Worm (Caenorhabditis elegans) whole organism, L2 larva: ENCODE measurements around the gene cho-1.

Experiments
- F13H6.1 ChIP-seq: sonication (generic microtip); optimal IDR thresholded peaks from 2 replicates; lab custom pipeline; 2016; ENCODE audit warnings: missing genetic modification characterization, missing compliant biosample characterization
- alr-1 ChIP-seq: fragments of 150-350 bp; optimal IDR thresholded peaks from 2 replicates; lab custom pipeline; 2014; ENCODE audit warnings: missing biosample characterization, missing genetic modification characterization
- ceh-82 ChIP-seq: fragments of 150-350 bp; optimal IDR thresholded peaks from 2 replicates; lab custom pipeline; 2014; ENCODE audit warnings: missing biosample characterization, missing genetic modification characterization
- dmd-4 ChIP-seq: sonication (generic microtip); optimal IDR thresholded peaks from 2 replicates; lab custom pipeline; 2017; ENCODE audit warnings: missing biosample characterization, missing genetic modification characterization
- elt-1 ChIP-seq: fragments of 150-350 bp; optimal IDR thresholded peaks from 2 replicates; lab custom pipeline; 2014; ENCODE audit warnings: missing biosample characterization, missing genetic modification characterization
- elt-3 ChIP-seq: sonication (generic microtip); optimal IDR thresholded peaks from 2 replicates; lab custom pipeline; 2017; ENCODE audit warnings: missing biosample characterization, missing genetic modification characterization
- fos-1 ChIP-seq: fragments of 150-350 bp; optimal IDR thresholded peaks from 2 replicates; lab custom pipeline; 2014; ENCODE audit warnings: missing biosample characterization, missing genetic modification characterization
- nhr-12 ChIP-seq: fragments of 150-350 bp; optimal IDR thresholded peaks from 2 replicates; lab custom pipeline; 2014; ENCODE audit warnings: missing biosample characterization, missing genetic modification characterization
- nhr-23 ChIP-seq: fragments of 150-350 bp; optimal IDR thresholded peaks from 2 replicates; lab custom pipeline; 2014; ENCODE audit warnings: missing biosample characterization, missing genetic modification reagents, missing genetic modification characterization
- sem-4 ChIP-seq: fragments of 150-350 bp; optimal IDR thresholded peaks from 2 replicates; lab custom pipeline; 2014; ENCODE audit warnings: missing biosample characterization, missing genetic modification reagents, missing genetic modification characterization
- sma-9 ChIP-seq, 2 experiments: fragments of 150-350 bp in 1 of 2; sonication (generic microtip) in 1 of 2; optimal IDR thresholded peaks; 2 replicates each; lab custom pipeline; 2014 to 2016; ENCODE audit warnings: missing genetic modification characterization in 2 of 2, mild to moderate bottlenecking in 1 of 2, missing biosample characterization in 1 of 2, missing compliant biosample characterization in 1 of 2, missing genetic modification reagents in 1 of 2, moderate library complexity in 1 of 2
- unc-62 ChIP-seq: fragments of 150-350 bp; optimal IDR thresholded peaks from 2 replicates; lab custom pipeline; 2014; ENCODE audit warnings: missing biosample characterization, missing genetic modification reagents, missing genetic modification characterization

The cho-1 gene

ce11 chrIV:13165181-13165580 is 49.2 kb downstream of the cho-1 start, which contains the start of gene scl-14:
scl-14 (plus strand) TSS chrIV:13165481.
- TF ChIP-seq elt-3 (tag; lab: Kevin White, UChicago) (no peak), elt-1 (tag; lab: Kevin White, UChicago) (no peak), ceh-82 (tag; lab: Kevin White, UChicago) (no peak), dmd-4 (tag; lab: Kevin White, UChicago) (no peak), F13H6.1 (no peak), unc-62 (no peak), alr-1 (tag; lab: Kevin White, UChicago) (no peak), nhr-23 (tag; lab: Kevin White, UChicago) (no peak), nhr-12 (tag; lab: Kevin White, UChicago) (no peak), sma-9 (GFP tag; optimal IDR thresholded peaks at IDR 0.05; lab: Kevin White, UChicago) (no peak), sma-9 (tag; optimal IDR thresholded peaks at IDR 0.05; lab: Kevin White, UChicago) (no peak), sem-4 (tag; lab: Kevin White, UChicago) (no peak), fos-1 (tag; lab: Kevin White, UChicago) (no peak)
